Worm (Caenorhabditis elegans): ENCODE results near the gene psr-1.

DNA sequence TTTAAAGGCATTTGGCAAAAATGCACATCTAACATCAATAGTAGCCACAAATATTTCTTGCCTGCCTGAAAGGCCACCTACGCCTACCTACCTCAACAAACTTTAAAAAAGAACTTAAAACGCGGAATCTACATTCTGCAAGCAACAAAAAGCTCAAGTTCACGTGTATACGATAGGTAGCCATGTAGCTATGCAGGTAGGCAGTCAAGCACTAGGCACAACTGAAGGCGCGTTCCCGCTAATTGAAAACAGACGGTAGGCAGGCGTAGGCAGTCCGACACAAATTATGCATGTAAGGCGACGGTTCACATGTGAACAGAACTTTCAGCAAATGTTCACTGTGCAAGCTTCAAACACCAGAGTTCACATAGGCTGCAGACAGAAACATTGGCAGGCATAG, 40.5 kb upstream of the psr-1 start:
- TF ChIP-seq him-1 (tag; optimal IDR thresholded peaks at IDR 0.05) (no peak), W03F9.2 (tag; optimal IDR thresholded peaks at IDR 0.05) (no peak)
